Worm (Caenorhabditis elegans) whole organism, L4/young adult: ENCODE data around the gene cdd-1.

ENCODE experiments used
- dao-5 ChIP-seq: sonication (generic microtip); optimal IDR thresholded peaks from 2 replicates; lab custom pipeline; 2016; ENCODE audit warnings: missing genotype, missing genetic modification characterization, moderate library complexity, missing compliant biosample characterization
- him-1 ChIP-seq: sonication (generic microtip); optimal IDR thresholded peaks from 2 replicates; lab custom pipeline; 2016; ENCODE audit warnings: missing genotype, missing genetic modification reagents, missing genetic modification characterization, missing compliant biosample characterization

ce11 chrX:8214424-8215115 is 3.6 kb upstream of the cdd-1 start, which contains the start of gene C47D2.1:
- no peak for TF ChIP-seq him-1 (tag; lab: Kevin White, UChicago)
- no peak for TF ChIP-seq dao-5 (tag; lab: Kevin White, UChicago)
